Worm (Caenorhabditis elegans): ENCODE data around the gene Y22D7AL.15.

The Y22D7AL.15 gene

DNA sequence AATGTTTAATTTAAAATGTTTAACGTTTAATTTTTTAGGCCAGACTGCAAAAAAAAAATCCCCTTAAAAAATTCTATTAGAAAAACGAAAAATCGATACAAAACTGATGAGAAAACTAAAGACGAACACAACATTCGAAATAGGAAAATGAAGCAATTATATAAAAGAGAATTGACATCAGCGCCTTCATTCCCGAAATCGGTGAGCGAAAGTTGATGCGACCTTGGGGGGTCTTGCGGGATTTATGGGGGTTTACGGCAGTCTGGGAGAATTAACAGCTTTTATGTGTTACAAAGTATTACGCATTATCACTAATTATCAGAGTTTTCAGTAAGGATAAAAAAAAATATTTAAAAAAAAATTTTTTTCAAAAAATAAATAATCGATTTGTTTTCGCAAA, 45.3 kb downstream of the Y22D7AL.15 start:
- no peak for TF ChIP-seq mml-1 (tag; optimal IDR thresholded peaks at IDR 0.05)
- peak; percentile 1 for TF ChIP-seq nhr-25 (tag; optimal IDR thresholded peaks at IDR 0.05)
- TF ChIP-seq R02D3.7 (tag; optimal IDR thresholded peaks at IDR 0.05), result no peak
- no peak for TF ChIP-seq egl-27 (tag; optimal IDR thresholded peaks at IDR 0.05)
- TF ChIP-seq nhr-23 (tag; optimal IDR thresholded peaks at IDR 0.05), result peak; percentile 1

DNA sequence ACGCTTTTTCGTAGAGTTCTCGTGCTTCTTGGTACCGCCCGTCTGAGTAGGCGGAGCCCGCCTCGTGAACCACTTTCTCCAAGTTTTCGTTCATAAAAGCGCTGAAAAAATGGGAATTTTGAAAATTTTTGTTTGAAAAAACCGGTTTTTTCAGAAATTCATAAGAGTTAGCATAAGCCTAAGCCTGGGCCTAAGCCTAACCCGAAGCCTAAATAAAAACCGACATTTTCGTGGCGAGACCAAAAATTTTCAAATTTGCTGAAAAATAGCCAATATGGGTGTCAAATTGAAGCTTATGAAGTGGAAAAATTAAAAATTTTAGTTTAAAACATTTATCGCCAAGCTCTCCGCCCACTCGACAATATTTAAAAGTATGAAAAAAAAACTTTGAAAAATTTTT, 45.7 kb downstream of the Y22D7AL.15 start, which contains the start of gene Y22D7AL.9:
Y22D7AL.9 (minus strand) TSS at position 101 of the 400 bp plus-strand sequence.
- TF ChIP-seq nhr-76 (tag; optimal IDR thresholded peaks at IDR 0.05), result no peak
- TF ChIP-seq hmg-11 (tag; optimal IDR thresholded peaks at IDR 0.05), result no peak

DNA sequence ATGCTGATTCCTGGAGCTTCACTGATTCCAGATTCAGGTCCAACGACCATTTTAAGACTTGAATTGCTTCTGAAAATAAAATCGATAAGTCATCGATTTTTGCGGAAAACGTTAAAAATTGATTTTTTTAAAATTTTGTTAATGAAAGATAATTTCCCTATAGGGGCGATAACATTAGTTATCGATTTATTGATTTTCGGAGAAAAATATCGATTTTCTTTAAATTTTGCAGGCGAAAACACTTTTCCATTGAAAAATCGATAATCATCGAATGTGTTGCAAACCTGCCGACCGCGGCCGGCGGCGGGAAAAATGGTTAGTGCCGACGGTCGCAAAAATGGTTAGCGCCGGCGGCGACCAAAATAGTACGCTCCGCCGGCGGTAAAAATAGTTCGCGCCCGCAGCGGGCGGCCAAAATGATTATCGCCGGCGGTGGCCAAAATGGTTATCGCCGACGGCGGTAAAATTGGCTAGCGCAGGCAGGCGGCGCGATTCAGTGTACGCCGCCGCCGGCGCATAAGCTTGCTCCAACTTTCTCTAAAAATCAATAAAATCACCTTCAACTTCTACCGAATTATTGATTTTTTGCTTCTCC, 46.6 kb downstream of the Y22D7AL.15 start:
- TF ChIP-seq nhr-25 (tag; optimal IDR thresholded peaks at IDR 0.05) (no peak), mml-1 (tag; optimal IDR thresholded peaks at IDR 0.05) (no peak), ceh-28 (tag; optimal IDR thresholded peaks at IDR 0.05) (peak; percentile 94)

DNA sequence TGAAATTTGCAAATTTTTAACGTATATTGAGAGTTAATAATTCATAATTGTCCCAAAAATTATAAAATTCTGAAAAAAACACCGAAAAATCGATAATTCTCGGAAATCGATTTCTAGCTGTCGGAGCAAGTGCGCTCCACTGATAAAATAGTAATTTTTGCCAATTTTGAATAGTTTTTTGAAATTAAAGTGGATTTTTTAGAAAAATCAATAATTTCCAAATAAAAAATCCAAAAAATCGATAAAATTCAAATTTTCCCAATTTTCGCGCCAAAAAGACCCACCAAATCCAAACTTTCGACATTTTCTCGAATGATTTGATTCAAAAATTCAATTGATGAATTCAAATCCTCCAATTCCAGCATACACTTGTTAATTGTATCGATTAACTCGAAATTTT, 48.7 kb downstream of the Y22D7AL.15 start:
- TF ChIP-seq ceh-9 (tag; optimal IDR thresholded peaks at IDR 0.05), result no peak
- TF ChIP-seq ceh-28 (tag; optimal IDR thresholded peaks at IDR 0.05), result peak; percentile 60
